Worm (Caenorhabditis elegans) whole organism, L4 larva: Measurements from ENCODE around the gene ZC513.14.
A peak's percentile ranks its signal among the peaks of the same experiment; 100 is the strongest.

Experiments used
- F44E2.7 ChIP-seq: fragments of 200-800 bp; sonication (Bioruptor generic); IDR thresholded peaks from 2 replicates; pipeline ENCODE4 v2.1.2; 2022; ENCODE audit warnings: missing genetic modification characterization, missing compliant biosample characterization
- Y48G9A.11 ChIP-seq: fragments of 200-800 bp; sonication (Bioruptor generic); IDR thresholded peaks from 2 replicates; pipeline ENCODE4 v1.3.6; 2022; ENCODE audit warnings: missing genetic modification reagents, missing genetic modification characterization, missing compliant biosample characterization
- ZK546.5 ChIP-seq, 2 experiments: sonication (generic microtip); optimal IDR thresholded peaks; 2 replicates each; lab custom pipeline; 2017; ENCODE audit warnings: missing biosample characterization in 2 of 2, missing genetic modification characterization in 2 of 2
- aha-1 ChIP-seq: fragments of 150-350 bp; peaks from one replicate; lab custom pipeline; 2014; ENCODE audit warnings: missing biosample characterization, missing genetic modification characterization
- ceh-20 ChIP-seq: fragments of 200-800 bp; sonication (Bioruptor generic); IDR thresholded peaks from 2 replicates; pipeline ENCODE4 v1.3.6; 2022; ENCODE audit warnings: missing genetic modification reagents, missing genetic modification characterization, missing compliant biosample characterization
- ces-1 ChIP-seq: fragments of 150-350 bp; sonication (generic microtip); optimal IDR thresholded peaks from 4 replicates; lab custom pipeline; 2014; ENCODE audit warnings: missing biosample characterization, missing genetic modification reagents, missing genetic modification characterization
- ctbp-1 ChIP-seq: fragments of 200-800 bp; sonication (Bioruptor generic); IDR thresholded peaks from 2 replicates; pipeline ENCODE4 v1.3.6; 2022; ENCODE audit warnings: missing genetic modification reagents, missing genetic modification characterization, missing compliant biosample characterization
- dmd-9 ChIP-seq: fragments of 200-800 bp; sonication (Bioruptor generic); IDR thresholded peaks from 2 replicates; pipeline ENCODE4 v1.3.6; 2022; ENCODE audit warnings: missing genetic modification reagents, missing genetic modification characterization, missing compliant biosample characterization
- fos-1 ChIP-seq: fragments of 150-350 bp; optimal IDR thresholded peaks from 2 replicates; lab custom pipeline; 2014; ENCODE audit warnings: missing biosample characterization, missing genetic modification characterization
- hlh-11 ChIP-seq: fragments of 200-800 bp; sonication (Bioruptor generic); optimal IDR thresholded peaks from 2 replicates; lab custom pipeline; 2018; ENCODE audit warnings: mild to moderate bottlenecking, missing genetic modification characterization, missing compliant biosample characterization
- hlh-30 ChIP-seq: sonication (generic microtip); optimal IDR thresholded peaks from 2 replicates; lab custom pipeline; 2017; ENCODE audit warnings: antibody characterized with exemption, mild to moderate bottlenecking, missing genetic modification characterization, missing compliant biosample characterization; ENCODE audit not compliant: insufficient read depth
- hmg-1.1 ChIP-seq: fragments of 200-800 bp; sonication (Bioruptor generic); IDR thresholded peaks from 2 replicates; pipeline ENCODE4 v1.3.6; 2022; ENCODE audit warnings: missing genetic modification reagents, missing genetic modification characterization, missing compliant biosample characterization
- lin-1 ChIP-seq: fragments of 200-800 bp; sonication (Bioruptor generic); IDR thresholded peaks from 2 replicates; pipeline ENCODE4 v1.3.6; 2022; ENCODE audit warnings: missing genetic modification reagents, missing genetic modification characterization, missing compliant biosample characterization
- lin-13 ChIP-seq: fragments of 150-350 bp; optimal IDR thresholded peaks from 2 replicates; lab custom pipeline; 2014; ENCODE audit warnings: missing biosample characterization, missing genetic modification reagents, missing genetic modification characterization
- lin-38 ChIP-seq: fragments of 200-800 bp; sonication (Bioruptor generic); IDR thresholded peaks from 2 replicates; pipeline ENCODE4 v1.3.6; 2022; ENCODE audit warnings: missing genetic modification reagents, missing genetic modification characterization, missing compliant biosample characterization
- mep-1 ChIP-seq: fragments of 150-350 bp; sonication (generic microtip); optimal IDR thresholded peaks from 3 replicates; lab custom pipeline; 2014; ENCODE audit warnings: missing biosample characterization, missing genetic modification characterization
- mes-2 ChIP-seq: sonication (generic microtip); optimal IDR thresholded peaks from 2 replicates; lab custom pipeline; 2016; ENCODE audit warnings: missing genotype, mild to moderate bottlenecking, missing genetic modification characterization, missing compliant biosample characterization; ENCODE audit not compliant: poor library complexity, severe bottlenecking
- nhr-10 ChIP-seq: fragments of 150-350 bp; optimal IDR thresholded peaks from 2 replicates; lab custom pipeline; 2014; ENCODE audit warnings: missing biosample characterization, missing genetic modification characterization
- nhr-11 ChIP-seq: fragments of 150-350 bp; optimal IDR thresholded peaks from 2 replicates; lab custom pipeline; 2014; ENCODE audit warnings: missing biosample characterization, missing genetic modification characterization
- nhr-111 ChIP-seq: fragments of 200-800 bp; sonication (Bioruptor generic); optimal IDR thresholded peaks from 2 replicates; lab custom pipeline; 2018; ENCODE audit warnings: mild to moderate bottlenecking, missing genetic modification characterization, missing compliant biosample characterization
- nhr-237 ChIP-seq: sonication (generic microtip); optimal IDR thresholded peaks from 2 replicates; lab custom pipeline; 2017; ENCODE audit warnings: missing biosample characterization, missing genetic modification characterization
- nhr-28 ChIP-seq: fragments of 150-350 bp; optimal IDR thresholded peaks from 2 replicates; lab custom pipeline; 2014; ENCODE audit warnings: missing biosample characterization, missing genetic modification characterization
- nhr-41 ChIP-seq: fragments of 200-800 bp; sonication (Bioruptor generic); IDR thresholded peaks from 2 replicates; pipeline ENCODE4 v1.3.6; 2022; ENCODE audit warnings: missing genetic modification reagents, missing genetic modification characterization, missing compliant biosample characterization
- nhr-42 ChIP-seq: fragments of 200-800 bp; sonication (Bioruptor generic); IDR thresholded peaks from 2 replicates; pipeline ENCODE4 v1.3.6; 2022; ENCODE audit warnings: missing genetic modification characterization, missing compliant biosample characterization
- nhr-77 ChIP-seq: fragments of 150-350 bp; optimal IDR thresholded peaks from 2 replicates; lab custom pipeline; 2014; ENCODE audit warnings: missing biosample characterization, missing genetic modification characterization
- pha-4 ChIP-seq, 2 experiments: fragments of 150-350 bp in 1 of 2; fragments of 200-800 bp in 1 of 2; sonication (Bioruptor generic) in 1 of 2; IDR thresholded peaks in 1 of 2; optimal IDR thresholded peaks in 1 of 2; 2 replicates each; pipeline versions ENCODE4 v1.3.6 to Lab custom; 2014 to 2022; ENCODE audit warnings: missing genetic modification characterization in 2 of 2, missing genetic modification reagents in 2 of 2, missing biosample characterization in 1 of 2, missing compliant biosample characterization in 1 of 2
- php-3 ChIP-seq: fragments of 200-800 bp; sonication (Bioruptor generic); IDR thresholded peaks from 2 replicates; pipeline ENCODE4 v1.3.6; 2022; ENCODE audit warnings: missing genetic modification reagents, missing genetic modification characterization, missing compliant biosample characterization
- pqm-1 ChIP-seq: sonication (generic microtip); optimal IDR thresholded peaks from 2 replicates; lab custom pipeline; 2017; ENCODE audit warnings: missing biosample characterization, missing genetic modification characterization
- rbr-2 ChIP-seq: sonication (generic microtip); optimal IDR thresholded peaks from 2 replicates; lab custom pipeline; 2016; ENCODE audit warnings: missing genotype, missing genetic modification characterization, missing compliant biosample characterization
- sdz-12 ChIP-seq: fragments of 200-800 bp; sonication (Bioruptor generic); optimal IDR thresholded peaks from 2 replicates; lab custom pipeline; 2018; ENCODE audit warnings: mild to moderate bottlenecking, missing genetic modification characterization, missing compliant biosample characterization
- tra-1 ChIP-seq: fragments of 200-800 bp; sonication (Bioruptor generic); IDR thresholded peaks from 2 replicates; pipeline ENCODE4 v1.3.6; 2022; ENCODE audit warnings: missing genetic modification reagents, missing genetic modification characterization, missing compliant biosample characterization
- unc-130 ChIP-seq: sonication (generic microtip); optimal IDR thresholded peaks from 2 replicates; lab custom pipeline; 2016; ENCODE audit warnings: missing genetic modification reagents, missing genetic modification characterization, missing compliant biosample characterization
- unc-39 ChIP-seq: sonication (generic microtip); optimal IDR thresholded peaks from 2 replicates; lab custom pipeline; 2017; ENCODE audit warnings: missing biosample characterization, missing genetic modification characterization
- unc-62 ChIP-seq, 3 experiments: fragments of 150-350 bp in 1 of 3; sonication (generic microtip); optimal IDR thresholded peaks in 2 of 3; peaks in 1 of 3; 1 replicate in 1 of 3; 2 replicates in 2 of 3; lab custom pipeline; 2014 to 2017; ENCODE audit warnings: missing biosample characterization in 3 of 3, missing genetic modification characterization in 3 of 3, missing genetic modification reagents in 3 of 3, missing genotype in 1 of 3
- zfp-3 ChIP-seq: fragments of 200-800 bp; sonication (Bioruptor generic); conservative IDR thresholded peaks from 2 replicates; pipeline ENCODE4 v1.3.6; 2022; ENCODE audit warnings: missing genetic modification reagents, missing genetic modification characterization, missing compliant biosample characterization

The ZC513.14 gene

DNA sequence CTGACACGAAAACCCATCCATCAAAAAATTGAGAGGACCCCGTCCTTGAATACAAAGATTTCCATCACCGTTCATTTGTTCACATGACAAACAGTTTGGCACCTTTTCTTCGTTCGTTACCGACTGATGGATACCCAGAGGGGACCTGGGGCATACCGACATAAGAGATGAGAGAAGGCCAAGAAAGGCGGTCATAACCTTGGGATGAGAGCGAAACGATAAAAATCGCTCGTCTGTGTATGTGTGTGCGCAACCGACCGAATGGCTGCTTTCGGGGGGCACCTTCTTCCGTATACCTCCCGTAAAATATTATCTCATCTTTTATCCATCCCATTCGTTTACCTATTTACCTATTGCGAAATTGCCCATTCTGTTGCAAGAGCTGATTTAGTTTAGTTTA is 9.1 kb upstream of the ZC513.14 start:
- no peak for TF ChIP-seq nhr-237
- no peak for TF ChIP-seq unc-130 (GFP tag; lab: Kevin White, UChicago)
- no peak for TF ChIP-seq nhr-41 (GFP tag; lab: Robert Waterston, UW)
- no peak for TF ChIP-seq ZK546.5 (tag; optimal IDR thresholded peaks at IDR 0.05; lab: Kevin White, UChicago)
- no peak for TF ChIP-seq zfp-3 (GFP tag; lab: Robert Waterston, UW)
- TF ChIP-seq ctbp-1 (GFP tag; lab: Robert Waterston, UW): no peak
- TF ChIP-seq pqm-1: no peak
- no peak for TF ChIP-seq ceh-20 (GFP tag; lab: Robert Waterston, UW)
- TF ChIP-seq nhr-111: no peak
- TF ChIP-seq unc-39 (tag; lab: Kevin White, UChicago): no peak
- no peak for TF ChIP-seq unc-62 (GFP tag; optimal IDR thresholded peaks at IDR 0.05 in 1 of 2; lab: Kevin White, UChicago)
- no peak for TF ChIP-seq unc-62 (tag; optimal IDR thresholded peaks at IDR 0.05; lab: Kevin White, UChicago)
- TF ChIP-seq hlh-11 (tag; lab: Kevin White, UChicago): peak; percentile 5
- no peak for TF ChIP-seq nhr-10
- peak; percentile 16 for TF ChIP-seq nhr-28 (tag; lab: Kevin White, UChicago)
- TF ChIP-seq mes-2 (tag; lab: Kevin White, UChicago): peak; percentile 3
- no peak for TF ChIP-seq Y48G9A.11 (GFP tag; lab: Robert Waterston, UW)
- no peak for TF ChIP-seq lin-13 (GFP tag; lab: Kevin White, UChicago)
- no peak for TF ChIP-seq nhr-77 (tag; lab: Kevin White, UChicago)
- no peak for TF ChIP-seq hlh-30
- TF ChIP-seq lin-38: no peak

- TF ChIP-seq hmg-1.1 (no peak), mep-1 (tag; lab: Kevin White, UChicago) (no peak), tra-1 (no peak), dmd-9 (GFP tag; lab: Robert Waterston, UW) (no peak), Y48G9A.11 (GFP tag; lab: Robert Waterston, UW) (no peak), php-3 (no peak), nhr-42 (GFP tag; lab: Robert Waterston, UW) (no peak), lin-1 (no peak), nhr-11 (tag; lab: Kevin White, UChicago) (no peak), unc-62 (GFP tag; optimal IDR thresholded peaks at IDR 0.05 in 1 of 2; lab: Kevin White, UChicago) (peak in 1 of 2 experiments; percentile 60), unc-62 (tag; optimal IDR thresholded peaks at IDR 0.05; lab: Kevin White, UChicago) (no peak), aha-1 (peak; percentile 60), fos-1 (tag; lab: Kevin White, UChicago) (no peak), sdz-12 (GFP tag; lab: Kevin White, UChicago) (no peak), rbr-2 (no peak)
Measured at ce11 chrV:8043664-8044063, 7.8 kb upstream of the ZC513.14 start.

ce11 chrV:8041336-8041868 is 5.6 kb upstream of the ZC513.14 start:
- no peak for TF ChIP-seq ces-1 (GFP tag; lab: Kevin White, UChicago)
- peak in 1 of 2 experiments; percentile 94 for TF ChIP-seq unc-62 (GFP tag; optimal IDR thresholded peaks at IDR 0.05 in 1 of 2; lab: Kevin White, UChicago)
- TF ChIP-seq unc-62 (tag; optimal IDR thresholded peaks at IDR 0.05; lab: Kevin White, UChicago): no peak
- TF ChIP-seq F44E2.7 (GFP tag; lab: Robert Waterston, UW): no peak
- no peak for TF ChIP-seq pha-4 (GFP tag; IDR thresholded peaks at IDR 0.05; lab: Robert Waterston, UW)
- TF ChIP-seq pha-4 (tag; optimal IDR thresholded peaks at IDR 0.05; lab: Kevin White, UChicago): no peak
